Fruit fly (Drosophila melanogaster) whole organism, embryonic: ENCODE measurements around the gene CG11356.
A peak's percentile ranks its signal among the peaks of the same experiment; 100 is the strongest.

ENCODE experiments used
- Aef1 ChIP-seq: fragments of 200-800 bp; sonication (Bioruptor generic); IDR thresholded peaks from 3 replicates; pipeline ENCODE4 v1.3.6; 2022; ENCODE audit warnings: missing biosample characterization, missing genetic modification characterization
- B-H1 ChIP-seq: fragments of 200-800 bp; sonication (Bioruptor generic); IDR thresholded peaks from 3 replicates; pipeline ENCODE4 v1.3.6; 2022; ENCODE audit warnings: missing biosample characterization, missing genetic modification characterization
- Bdp1 ChIP-seq: fragments of 200-800 bp; sonication (Bioruptor generic); optimal IDR thresholded peaks from 3 replicates; lab custom pipeline; 2016; ENCODE audit warnings: missing biosample characterization, missing genetic modification characterization
- CG11504 ChIP-seq: fragments of 200-800 bp; sonication (Bioruptor generic); optimal IDR thresholded peaks from 3 replicates; lab custom pipeline; 2019; ENCODE audit warnings: missing biosample characterization, mild to moderate bottlenecking, missing genetic modification characterization, moderate library complexity
- CG12071 ChIP-seq: fragments of 200-800 bp; sonication (Bioruptor generic); optimal IDR thresholded peaks from 3 replicates; lab custom pipeline; 2018; ENCODE audit warnings: missing biosample characterization, mild to moderate bottlenecking, missing genetic modification characterization
- CG12769 ChIP-seq: fragments of 200-800 bp; sonication (Bioruptor generic); optimal IDR thresholded peaks from 2 replicates; lab custom pipeline; 2019; ENCODE audit warnings: missing biosample characterization, mild to moderate bottlenecking, missing genetic modification characterization, moderate library complexity
- CG15269 ChIP-seq: fragments of 200-800 bp; sonication (Bioruptor generic); optimal IDR thresholded peaks from 2 replicates; lab custom pipeline; 2018; ENCODE audit warnings: missing biosample characterization, mild to moderate bottlenecking, missing genetic modification characterization, moderate library complexity
- CG17186 ChIP-seq: fragments of 200-800 bp; sonication (Bioruptor generic); optimal IDR thresholded peaks from 3 replicates; lab custom pipeline; 2017; ENCODE audit warnings: missing biosample characterization, missing genetic modification reagents, missing genetic modification characterization
- CG17829 ChIP-seq: fragments of 200-800 bp; optimal IDR thresholded peaks from 2 replicates; lab custom pipeline; 2019; ENCODE audit warnings: missing biosample characterization, mild to moderate bottlenecking, missing genetic modification characterization, moderate library complexity
- CG2120 ChIP-seq: fragments of 200-800 bp; sonication (Bioruptor generic); optimal IDR thresholded peaks from 3 replicates; lab custom pipeline; 2016; ENCODE audit warnings: missing biosample characterization, missing genetic modification characterization
- CG32767 ChIP-seq: fragments of 200-800 bp; sonication (Bioruptor generic); IDR thresholded peaks from 2 replicates; pipeline ENCODE4 v1.3.6; 2022; ENCODE audit warnings: missing biosample characterization, missing genetic modification characterization
- CG32772 ChIP-seq: fragments of 200-800 bp; sonication (Bioruptor generic); IDR thresholded peaks from 2 replicates; pipeline ENCODE4 v1.3.6; 2022; ENCODE audit warnings: missing biosample characterization, missing genetic modification characterization
- CG34376 ChIP-seq: fragments of 200-800 bp; sonication (Bioruptor generic); optimal IDR thresholded peaks from 2 replicates; lab custom pipeline; 2018; ENCODE audit warnings: missing biosample characterization, mild to moderate bottlenecking, missing genetic modification characterization
- CG3726 ChIP-seq: fragments of 200-800 bp; sonication (Bioruptor generic); IDR thresholded peaks from 3 replicates; pipeline ENCODE4, ENCODE4 v1.3.6; 2022; ENCODE audit warnings: missing biosample characterization, missing genetic modification characterization
- CG4707 ChIP-seq: fragments of 200-800 bp; sonication (Bioruptor generic); optimal IDR thresholded peaks from 2 replicates; lab custom pipeline; 2018; ENCODE audit warnings: missing biosample characterization, mild to moderate bottlenecking, missing genetic modification characterization, moderate library complexity
- CG6791 ChIP-seq: fragments of 200-800 bp; sonication (Bioruptor generic); IDR thresholded peaks from 3 replicates; pipeline ENCODE4 v1.3.6; 2022; ENCODE audit warnings: missing biosample characterization, missing genetic modification characterization; ENCODE audit not compliant: partially characterized antibody
- CG7556 ChIP-seq: fragments of 200-800 bp; sonication (Bioruptor generic); optimal IDR thresholded peaks from 2 replicates; lab custom pipeline; 2017; ENCODE audit warnings: missing biosample characterization, mild to moderate bottlenecking, missing genetic modification characterization
- CG8290 ChIP-seq, 3 experiments: fragments of 200-800 bp; sonication (Bioruptor generic); optimal IDR thresholded peaks; 2 replicates each; lab custom pipeline; 2016 to 2019; ENCODE audit warnings: missing biosample characterization in 3 of 3, missing genetic modification characterization in 3 of 3, mild to moderate bottlenecking in 2 of 3, moderate library complexity in 1 of 3
- CG8359 ChIP-seq: fragments of 200-800 bp; sonication (Bioruptor generic); optimal IDR thresholded peaks from 2 replicates; lab custom pipeline; 2017; ENCODE audit warnings: missing biosample characterization, mild to moderate bottlenecking, missing genetic modification characterization, borderline replicate concordance
- CkIIα-i1 ChIP-seq: fragments of 200-800 bp; sonication (Bioruptor generic); IDR thresholded peaks from 2 replicates; pipeline ENCODE4 v1.3.6; 2022; ENCODE audit warnings: missing biosample characterization, missing genetic modification characterization
- Doc2 ChIP-seq: fragments of 200-800 bp; sonication (Bioruptor generic); IDR thresholded peaks from 2 replicates; pipeline ENCODE4 v1.3.6; 2022; ENCODE audit warnings: missing biosample characterization, missing genetic modification characterization
- Ets97D ChIP-seq: fragments of 200-800 bp; sonication (Bioruptor generic); optimal IDR thresholded peaks from 3 replicates; lab custom pipeline; 2016; ENCODE audit warnings: missing biosample characterization, missing genetic modification characterization
- Fer3 ChIP-seq: fragments of 200-800 bp; sonication (Bioruptor generic); optimal IDR thresholded peaks from 2 replicates; lab custom pipeline; 2018; ENCODE audit warnings: missing biosample characterization, mild to moderate bottlenecking, missing genetic modification characterization, moderate library complexity
- Hey ChIP-seq: fragments of 200-800 bp; sonication (Bioruptor generic); optimal IDR thresholded peaks from 3 replicates; lab custom pipeline; 2018; ENCODE audit warnings: missing biosample characterization, mild to moderate bottlenecking, missing genetic modification characterization
- Hmr ChIP-seq: fragments of 200-800 bp; sonication (Bioruptor generic); optimal IDR thresholded peaks from 3 replicates; lab custom pipeline; 2017; ENCODE audit warnings: mild to moderate bottlenecking, missing biosample characterization, missing genetic modification reagents, missing genetic modification characterization
- Oli ChIP-seq: fragments of 200-800 bp; sonication (Bioruptor generic); optimal IDR thresholded peaks from 2 replicates; lab custom pipeline; 2018; ENCODE audit warnings: missing biosample characterization, mild to moderate bottlenecking, missing genetic modification characterization, moderate library complexity
- Trl ChIP-seq, 3 experiments: fragments of >200 bp in 2 of 3; fragments of 200-800 bp in 1 of 3; sonication (Bioruptor generic) in 1 of 3; optimal IDR thresholded peaks; 2 replicates in 1 of 3; 3 replicates in 2 of 3; lab custom pipeline; 2016 to 2017; ENCODE audit warnings: missing biosample characterization in 1 of 3, missing genetic modification characterization in 1 of 3
- ash1 ChIP-seq: fragments of 200-800 bp; sonication (Bioruptor generic); optimal IDR thresholded peaks from 2 replicates; lab custom pipeline; 2018; ENCODE audit warnings: missing biosample characterization, mild to moderate bottlenecking, missing genetic modification characterization
- bbx ChIP-seq: fragments of 200-800 bp; sonication (Bioruptor generic); IDR thresholded peaks from 2 replicates; pipeline ENCODE4 v1.3.6; 2022; ENCODE audit warnings: missing biosample characterization, missing genetic modification characterization; ENCODE audit not compliant: partially characterized antibody
- bcd ChIP-seq: fragments of 200-800 bp; sonication (Bioruptor generic); optimal IDR thresholded peaks from 2 replicates; lab custom pipeline; 2017; ENCODE audit warnings: missing biosample characterization, mild to moderate bottlenecking, missing genetic modification characterization
- croc ChIP-seq: fragments of 200-800 bp; sonication (Bioruptor generic); conservative IDR thresholded peaks from 3 replicates; pipeline ENCODE4 v1.3.6; 2022; ENCODE audit warnings: missing biosample characterization, missing genetic modification characterization
- crp ChIP-seq, 2 experiments: fragments of 200-800 bp; sonication (Bioruptor generic); optimal IDR thresholded peaks; 2 replicates in 1 of 2; 3 replicates in 1 of 2; lab custom pipeline; 2017; ENCODE audit warnings: missing biosample characterization in 2 of 2, missing genetic modification characterization in 2 of 2, mild to moderate bottlenecking in 1 of 2, moderate library complexity in 1 of 2
- dan ChIP-seq: fragments of 200-800 bp; sonication (Bioruptor generic); IDR thresholded peaks from 2 replicates; pipeline ENCODE4 v1.3.6; 2022; ENCODE audit warnings: missing biosample characterization, missing genetic modification characterization
- danr ChIP-seq: fragments of 200-800 bp; sonication (Bioruptor generic); IDR thresholded peaks from 2 replicates; pipeline ENCODE4 v1.3.6; 2022; ENCODE audit warnings: missing biosample characterization, missing genetic modification characterization
- eve ChIP-seq, 2 experiments: fragments of >200 bp; optimal IDR thresholded peaks; 2 replicates each; lab custom pipeline; 2017; ENCODE audit warnings: missing biosample characterization in 2 of 2, missing genetic modification characterization in 2 of 2
- exex ChIP-seq: fragments of 200-800 bp; sonication (Bioruptor generic); optimal IDR thresholded peaks from 4 replicates; lab custom pipeline; 2018; ENCODE audit warnings: missing biosample characterization, mild to moderate bottlenecking, missing genetic modification characterization, moderate library complexity
- fd102C ChIP-seq: fragments of 200-800 bp; sonication (Bioruptor generic); optimal IDR thresholded peaks from 2 replicates; lab custom pipeline; 2018; ENCODE audit warnings: missing biosample characterization, mild to moderate bottlenecking, missing genetic modification characterization, moderate library complexity
- fd96Cb ChIP-seq: fragments of 200-800 bp; sonication (Bioruptor generic); optimal IDR thresholded peaks from 2 replicates; lab custom pipeline; 2018; ENCODE audit warnings: missing biosample characterization, mild to moderate bottlenecking, missing genetic modification characterization, moderate library complexity
- ftz-f1 ChIP-seq: fragments of 200-800 bp; sonication (Bioruptor generic); optimal IDR thresholded peaks from 2 replicates; lab custom pipeline; 2016; ENCODE audit warnings: missing biosample characterization, missing genetic modification characterization
- oc ChIP-seq: fragments of 200-800 bp; sonication (Bioruptor generic); optimal IDR thresholded peaks from 2 replicates; lab custom pipeline; 2018; ENCODE audit warnings: missing biosample characterization, mild to moderate bottlenecking, missing genetic modification characterization, moderate library complexity
- onecut ChIP-seq: fragments of 200-800 bp; sonication (Bioruptor generic); IDR thresholded peaks from 2 replicates; pipeline ENCODE4 v1.3.6; 2022; ENCODE audit warnings: missing biosample characterization, missing genetic modification characterization
- org-1 ChIP-seq: fragments of 200-800 bp; sonication (Bioruptor generic); optimal IDR thresholded peaks from 2 replicates; lab custom pipeline; 2017; ENCODE audit warnings: missing biosample characterization, missing genetic modification characterization
- peb ChIP-seq: fragments of 200-800 bp; sonication (Bioruptor generic); IDR thresholded peaks from 2 replicates; pipeline ENCODE4 v1.3.6; 2022; ENCODE audit warnings: missing biosample characterization, missing genetic modification characterization
- phol ChIP-seq: fragments of 200-800 bp; sonication (Bioruptor generic); optimal IDR thresholded peaks from 3 replicates; lab custom pipeline; 2018; ENCODE audit warnings: missing biosample characterization, mild to moderate bottlenecking, missing genetic modification characterization, moderate library complexity
- rib ChIP-seq: fragments of 200-800 bp; sonication (Bioruptor generic); IDR thresholded peaks from 2 replicates; pipeline ENCODE4 v1.3.6; 2022; ENCODE audit warnings: missing biosample characterization, missing genetic modification characterization
- row ChIP-seq: fragments of 200-800 bp; sonication (Bioruptor generic); IDR thresholded peaks from 3 replicates; pipeline ENCODE4 v1.3.6; 2022; ENCODE audit warnings: missing biosample characterization, missing genetic modification characterization
- scrt ChIP-seq: fragments of 200-800 bp; sonication (Bioruptor generic); optimal IDR thresholded peaks from 2 replicates; lab custom pipeline; 2018; ENCODE audit warnings: missing biosample characterization, mild to moderate bottlenecking, missing genetic modification characterization, moderate library complexity
- sens ChIP-seq: fragments of 200-800 bp; sonication (Bioruptor generic); peaks from one replicate; lab custom pipeline; 2016; ENCODE audit warnings: missing biosample characterization, missing genetic modification characterization
- tio ChIP-seq: fragments of 200-800 bp; sonication (Bioruptor generic); optimal IDR thresholded peaks from 2 replicates; lab custom pipeline; 2017; ENCODE audit warnings: missing biosample characterization, missing genetic modification characterization, inconsistent platforms
- unpg ChIP-seq: fragments of 200-800 bp; sonication (Bioruptor generic); optimal IDR thresholded peaks from 3 replicates; lab custom pipeline; 2018; ENCODE audit warnings: missing biosample characterization, mild to moderate bottlenecking, missing genetic modification characterization, moderate library complexity

The CG11356 gene

dm6 chrX:12073637-12074036, 30.0 kb downstream of the CG11356 start (continued):
- TF ChIP-seq CG32767 (GFP tag; lab: Robert Waterston, UW) (no peak), ash1 (no peak), tio (GFP tag; lab: Kevin White, UChicago) (no peak), sens (GFP tag; lab: Kevin White, UChicago) (no peak), Hmr (GFP tag; lab: Kevin White, UChicago) (peak; percentile 45), CG32772 (GFP tag; lab: Robert Waterston, UW) (no peak), peb (GFP tag; lab: Robert Waterston, UW) (no peak), CG7556 (GFP tag; lab: Kevin White, UChicago) (peak; percentile 35), Oli (tag; lab: Kevin White, UChicago) (peak; percentile 23), Hey (tag; lab: Kevin White, UChicago) (no peak), CG12071 (GFP tag; lab: Kevin White, UChicago) (peak; percentile 28), Bdp1 (GFP tag; lab: Kevin White, UChicago) (no peak), bbx (no peak), org-1 (GFP tag; lab: Kevin White, UChicago) (peak; percentile 2), CG17829 (tag; lab: Kevin White, UChicago) (no peak), Aef1 (no peak), bcd (GFP tag; lab: Kevin White, UChicago) (no peak), CG2120 (GFP tag; lab: Kevin White, UChicago) (peak; percentile 39), phol (tag; lab: Kevin White, UChicago) (no peak), B-H1 (GFP tag; lab: Robert Waterston, UW) (no peak), CG3726 (no peak), CG17186 (GFP tag; lab: Kevin White, UChicago) (no peak), CG8290 (GFP tag; optimal IDR thresholded peaks at IDR 0.05; lab: Kevin White, UChicago) (no peak), CG8290 (tag; optimal IDR thresholded peaks at IDR 0.05; lab: Kevin White, UChicago) (peak in 1 of 2 experiments; percentile 53), oc (tag; lab: Kevin White, UChicago) (no peak), onecut (GFP tag; lab: Robert Waterston, UW) (no peak), CG12769 (tag; lab: Kevin White, UChicago) (peak; percentile 64), danr (GFP tag; lab: Robert Waterston, UW) (no peak), CG34376 (GFP tag; lab: Kevin White, UChicago) (no peak), eve (GFP tag; optimal IDR thresholded peaks at IDR 0.05; lab: Kevin White, UChicago) (peak in 1 of 2 experiments; percentile 34), ftz-f1 (GFP tag; lab: Kevin White, UChicago) (no peak), CG15269 (peak; percentile 57), CG6791 (GFP tag; lab: Robert Waterston, UW) (no peak), Fer3 (tag; lab: Kevin White, UChicago) (peak; percentile 6), scrt (GFP tag; lab: Kevin White, UChicago) (peak; percentile 50), unpg (GFP tag; lab: Kevin White, UChicago) (peak; percentile 51), CG11504 (tag; lab: Kevin White, UChicago) (peak; percentile 67), exex (tag; lab: Kevin White, UChicago) (peak; percentile 6), crp (GFP tag; optimal IDR thresholded peaks at IDR 0.05; lab: Kevin White, UChicago) (no peak), croc (GFP tag; lab: Robert Waterston, UW) (no peak), CkIIα-i1 (GFP tag; lab: Robert Waterston, UW) (no peak), CG4707 (GFP tag; lab: Kevin White, UChicago) (no peak), row (GFP tag; lab: Robert Waterston, UW) (peak; percentile 59), Doc2 (GFP tag; lab: Robert Waterston, UW) (no peak), CG8359 (GFP tag; lab: Kevin White, UChicago) (no peak), dan (GFP tag; lab: Robert Waterston, UW) (no peak), Trl (optimal IDR thresholded peaks at IDR 0.05; lab: Kevin White, UChicago) (no peak), Trl (GFP tag; optimal IDR thresholded peaks at IDR 0.05; lab: Kevin White, UChicago) (no peak), Ets97D (GFP tag; lab: Kevin White, UChicago) (no peak), fd96Cb (tag; lab: Kevin White, UChicago) (peak; percentile 10), rib (GFP tag; lab: Robert Waterston, UW) (no peak), fd102C (GFP tag; lab: Kevin White, UChicago) (no peak)
